Worm (Caenorhabditis elegans) whole organism, L2 larva: Measurements from ENCODE around the gene srd-17.

Experiments used
- elt-1 ChIP-seq: fragments of 150-350 bp; optimal IDR thresholded peaks from 2 replicates; lab custom pipeline; 2014; ENCODE audit warnings: missing biosample characterization, missing genetic modification characterization
- mab-5 ChIP-seq: fragments of 150-350 bp; optimal IDR thresholded peaks from 2 replicates; lab custom pipeline; 2014; ENCODE audit warnings: missing biosample characterization, missing genetic modification characterization
- zag-1 ChIP-seq: fragments of 150-350 bp; optimal IDR thresholded peaks from 2 replicates; lab custom pipeline; 2014; ENCODE audit warnings: missing biosample characterization, missing genetic modification characterization

ce11 chrV:13459323-13459722 lies 26.8 kb upstream of the srd-17 start, which contains the start of gene bath-39:
- no peak for TF ChIP-seq mab-5 (tag; lab: Kevin White, UChicago)
- no peak for TF ChIP-seq zag-1 (tag; lab: Kevin White, UChicago)
- TF ChIP-seq elt-1, result no peak
